Fruit fly (Drosophila melanogaster) whole organism, prepupa: ENCODE measurements around the gene sick.

Experiments used
- Blimp-1 ChIP-seq: fragments of 200-800 bp; sonication (Bioruptor generic); optimal IDR thresholded peaks from 3 replicates; lab custom pipeline; 2017; ENCODE audit warnings: missing biosample characterization, missing genetic modification characterization, mild to moderate bottlenecking, moderate library complexity, missing genetic modification reagents
- CG11762 ChIP-seq: fragments of 200-800 bp; sonication (Bioruptor generic); optimal IDR thresholded peaks from 3 replicates; lab custom pipeline; 2016; ENCODE audit warnings: missing biosample characterization, missing genetic modification characterization; ENCODE audit not compliant: insufficient read depth
- CG1621 ChIP-seq: fragments of 200-800 bp; sonication (Bioruptor generic); optimal IDR thresholded peaks from 3 replicates; lab custom pipeline; 2018; ENCODE audit warnings: missing biosample characterization, mild to moderate bottlenecking, missing genetic modification characterization
- CG6163 ChIP-seq: fragments of 200-800 bp; sonication (Bioruptor generic); IDR thresholded peaks from 3 replicates; pipeline ENCODE4 v1.3.6; 2022; ENCODE audit warnings: missing biosample characterization, missing genetic modification characterization
- CG6792 ChIP-seq: fragments of 200-800 bp; sonication (Bioruptor generic); optimal IDR thresholded peaks from 3 replicates; lab custom pipeline; 2016; ENCODE audit warnings: missing biosample characterization, missing genetic modification characterization
- CG6808 ChIP-seq: fragments of 200-800 bp; sonication (Bioruptor generic); optimal IDR thresholded peaks from 3 replicates; lab custom pipeline; 2017; ENCODE audit warnings: missing biosample characterization, missing genetic modification characterization, mild to moderate bottlenecking, moderate library complexity, missing genetic modification reagents
- CG8319 ChIP-seq: fragments of 200-800 bp; sonication (Bioruptor generic); optimal IDR thresholded peaks from 3 replicates; lab custom pipeline; 2016; ENCODE audit warnings: missing biosample characterization, missing genetic modification characterization
- Eip93F ChIP-seq: fragments of 200-800 bp; sonication (Bioruptor generic); optimal IDR thresholded peaks from 2 replicates; lab custom pipeline; 2016; ENCODE audit warnings: missing biosample characterization, mild to moderate bottlenecking, missing genetic modification characterization
- Ets96B ChIP-seq: fragments of 200-800 bp; optimal IDR thresholded peaks from 2 replicates; lab custom pipeline; 2019; ENCODE audit warnings: missing biosample characterization, mild to moderate bottlenecking, missing genetic modification characterization, moderate library complexity
- Hr39 ChIP-seq: fragments of 200-800 bp; sonication (Bioruptor generic); optimal IDR thresholded peaks from 2 replicates; lab custom pipeline; 2016; ENCODE audit warnings: missing biosample characterization, missing genetic modification characterization
- Hr4 ChIP-seq: fragments of 200-800 bp; sonication (Bioruptor generic); optimal IDR thresholded peaks from 3 replicates; lab custom pipeline; 2016; ENCODE audit warnings: missing biosample characterization, missing genetic modification characterization
- acj6 ChIP-seq: fragments of 200-800 bp; sonication (Bioruptor generic); optimal IDR thresholded peaks from 3 replicates; lab custom pipeline; 2016; ENCODE audit warnings: missing biosample characterization, missing genetic modification characterization
- vri ChIP-seq: fragments of 200-800 bp; sonication (Bioruptor generic); optimal IDR thresholded peaks from 3 replicates; lab custom pipeline; 2016; ENCODE audit warnings: missing biosample characterization, mild to moderate bottlenecking, missing genetic modification characterization

- TF ChIP-seq CG6808 (GFP tag; lab: Kevin White, UChicago): no peak
- TF ChIP-seq CG6163 (GFP tag; lab: Robert Waterston, UW): no peak; the same call in 2 of the 3 replicates
- TF ChIP-seq Ets96B (tag; lab: Kevin White, UChicago): peak; percentile 3
- TF ChIP-seq Hr4 (GFP tag; lab: Kevin White, UChicago): peak; percentile 12
- no peak for TF ChIP-seq CG1621
- TF ChIP-seq Blimp-1 (GFP tag; lab: Kevin White, UChicago): no peak
- TF ChIP-seq CG8319: no peak
- no peak for TF ChIP-seq Eip93F
- TF ChIP-seq CG6792 (GFP tag; lab: Kevin White, UChicago): no peak
- no peak for TF ChIP-seq vri (GFP tag; lab: Kevin White, UChicago)
- TF ChIP-seq acj6 (GFP tag; lab: Kevin White, UChicago): peak; percentile 3
- no peak for TF ChIP-seq Hr39 (GFP tag; lab: Kevin White, UChicago)
- TF ChIP-seq CG11762: no peak
Measured at dm6 chr2L:19899498-19899897, 103.3 kb downstream of the sick start.
